Worm (Caenorhabditis elegans): ENCODE measurements around the gene cutl-18.

DNA sequence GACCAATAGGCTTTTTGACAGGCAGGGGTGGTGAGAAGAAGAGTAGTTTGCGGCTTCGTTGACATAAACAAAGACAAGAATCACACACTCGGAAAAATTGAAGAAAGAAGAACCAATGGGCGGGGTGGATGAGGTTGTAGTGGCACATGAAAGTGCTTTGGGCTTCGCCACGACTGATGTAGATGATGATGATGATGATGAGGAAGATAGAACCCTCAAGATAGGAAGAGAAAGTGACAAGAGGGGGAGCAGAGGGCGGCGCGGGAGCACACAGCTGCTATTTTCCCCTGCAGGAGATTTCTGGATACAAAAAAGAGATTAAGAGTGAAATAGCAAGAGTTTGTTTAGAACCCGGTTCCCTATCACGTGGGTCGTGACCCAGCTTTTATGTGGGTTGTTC, 7.8 kb downstream of the cutl-18 start:
- no peak for TF ChIP-seq nhr-77 (tag; optimal IDR thresholded peaks at IDR 0.05)
- TF ChIP-seq mdl-1 (tag; optimal IDR thresholded peaks at IDR 0.05), result no peak
- TF ChIP-seq nhr-11 (tag; optimal IDR thresholded peaks at IDR 0.05), result no peak
- TF ChIP-seq sptf-1 (tag; optimal IDR thresholded peaks at IDR 0.05), result no peak
- no peak for TF ChIP-seq lin-13 (GFP tag; optimal IDR thresholded peaks at IDR 0.05)
- TF ChIP-seq unc-30 (tag; optimal IDR thresholded peaks at IDR 0.05), result no peak
- no peak for TF ChIP-seq mab-9 (GFP tag; IDR thresholded peaks at IDR 0.05)
- no peak for TF ChIP-seq alr-1 (tag; optimal IDR thresholded peaks at IDR 0.05; ENCODE audit: borderline replicate concordance)
- peak in 1 of 2 experiments; percentile 35 for TF ChIP-seq lsy-2 (tag; optimal IDR thresholded peaks at IDR 0.05)
- TF ChIP-seq grh-1 (GFP tag; IDR thresholded peaks at IDR 0.05), result no peak
